Worm (Caenorhabditis elegans) whole organism, late embryonic: Measurements from ENCODE around the gene hap-1.

ENCODE experiments used
- C08G9.2 ChIP-seq: sonication (generic microtip); optimal IDR thresholded peaks from 2 replicates; lab custom pipeline; 2016; ENCODE audit warnings: mild to moderate bottlenecking, missing genetic modification characterization, moderate library complexity, missing compliant biosample characterization
- C38D4.7 ChIP-seq: fragments of 200-800 bp; sonication (Bioruptor generic); optimal IDR thresholded peaks from 2 replicates; lab custom pipeline; 2018; ENCODE audit warnings: mild to moderate bottlenecking, missing genetic modification characterization, moderate library complexity, missing compliant biosample characterization
- F13H6.1 ChIP-seq: sonication (generic microtip); optimal IDR thresholded peaks from 2 replicates; lab custom pipeline; 2016; ENCODE audit warnings: missing genetic modification characterization, missing compliant biosample characterization
- K02D7.2 ChIP-seq: sonication (generic microtip); optimal IDR thresholded peaks from 2 replicates; lab custom pipeline; 2017; ENCODE audit warnings: mild to moderate bottlenecking, missing genetic modification characterization, missing compliant biosample characterization
- K09A11.1 ChIP-seq: sonication (generic microtip); optimal IDR thresholded peaks from 2 replicates; lab custom pipeline; 2017; ENCODE audit warnings: antibody characterized with exemption, mild to moderate bottlenecking, missing genetic modification characterization, missing compliant biosample characterization; ENCODE audit not compliant: insufficient read depth
- ahr-1 ChIP-seq: sonication (generic microtip); optimal IDR thresholded peaks from 2 replicates; lab custom pipeline; 2016; ENCODE audit warnings: missing genetic modification characterization, missing compliant biosample characterization
- ceh-14 ChIP-seq: sonication (generic microtip); optimal IDR thresholded peaks from 2 replicates; lab custom pipeline; 2016; ENCODE audit warnings: missing genotype, missing genetic modification characterization, missing compliant biosample characterization
- ceh-18 ChIP-seq: sonication (generic microtip); optimal IDR thresholded peaks from 2 replicates; lab custom pipeline; 2016; ENCODE audit warnings: missing genetic modification characterization, missing compliant biosample characterization
- ceh-2 ChIP-seq: sonication (generic microtip); optimal IDR thresholded peaks from 2 replicates; lab custom pipeline; 2016; ENCODE audit warnings: missing genotype, missing genetic modification characterization, missing compliant biosample characterization
- ceh-22 ChIP-seq: sonication (generic microtip); optimal IDR thresholded peaks from 2 replicates; lab custom pipeline; 2017; ENCODE audit warnings: missing biosample characterization, missing genetic modification characterization
- ceh-30 ChIP-seq: fragments of 150-350 bp; optimal IDR thresholded peaks from 2 replicates; lab custom pipeline; 2014; ENCODE audit warnings: missing biosample characterization, missing genetic modification characterization
- ceh-31 ChIP-seq: sonication (generic microtip); optimal IDR thresholded peaks from 2 replicates; lab custom pipeline; 2016; ENCODE audit warnings: missing genetic modification characterization, missing compliant biosample characterization
- ceh-48 ChIP-seq: sonication (generic microtip); optimal IDR thresholded peaks from 2 replicates; lab custom pipeline; 2016; ENCODE audit warnings: missing genetic modification characterization, inconsistent platforms, missing compliant biosample characterization
- ceh-6 ChIP-seq: fragments of 200-800 bp; sonication (Bioruptor generic); optimal IDR thresholded peaks from 2 replicates; lab custom pipeline; 2018; ENCODE audit warnings: mild to moderate bottlenecking, missing genetic modification characterization, missing compliant biosample characterization
- ceh-9 ChIP-seq: sonication (generic microtip); optimal IDR thresholded peaks from 2 replicates; lab custom pipeline; 2016; ENCODE audit warnings: mild to moderate bottlenecking, missing genetic modification characterization, inconsistent platforms, missing compliant biosample characterization
- che-1 ChIP-seq: sonication (generic microtip); optimal IDR thresholded peaks from 2 replicates; lab custom pipeline; 2016; ENCODE audit warnings: mild to moderate bottlenecking, missing genetic modification characterization, missing compliant biosample characterization
- dve-1 ChIP-seq: sonication (generic microtip); optimal IDR thresholded peaks from 2 replicates; lab custom pipeline; 2017; ENCODE audit warnings: antibody characterized with exemption, mild to moderate bottlenecking, missing genetic modification characterization, missing compliant biosample characterization
- elt-4 ChIP-seq: sonication (generic microtip); optimal IDR thresholded peaks from 2 replicates; lab custom pipeline; 2016; ENCODE audit warnings: missing genetic modification characterization, missing compliant biosample characterization
- fkh-10 ChIP-seq: fragments of 150-350 bp; optimal IDR thresholded peaks from 2 replicates; lab custom pipeline; 2014; ENCODE audit warnings: missing biosample characterization, missing genetic modification reagents, missing genetic modification characterization
- hlh-13 ChIP-seq: fragments of 200-800 bp; sonication (Bioruptor generic); optimal IDR thresholded peaks from 2 replicates; lab custom pipeline; 2018; ENCODE audit warnings: mild to moderate bottlenecking, missing genetic modification characterization, missing compliant biosample characterization
- hlh-6 ChIP-seq: sonication (generic microtip); optimal IDR thresholded peaks from 2 replicates; lab custom pipeline; 2016; ENCODE audit warnings: missing genotype, missing genetic modification characterization, missing compliant biosample characterization
- lim-6 ChIP-seq: sonication (generic microtip); optimal IDR thresholded peaks from 2 replicates; lab custom pipeline; 2016; ENCODE audit warnings: missing genetic modification characterization, missing compliant biosample characterization
- mec-3 ChIP-seq: sonication (generic microtip); optimal IDR thresholded peaks from 2 replicates; lab custom pipeline; 2016; ENCODE audit warnings: borderline replicate concordance, missing genetic modification characterization, missing compliant biosample characterization
- nfya-1 ChIP-seq: sonication (generic microtip); optimal IDR thresholded peaks from 2 replicates; lab custom pipeline; 2017; ENCODE audit warnings: missing genetic modification characterization, mild to moderate bottlenecking, missing compliant biosample characterization, antibody characterized with exemption, moderate library complexity
- nhr-11 ChIP-seq: fragments of 150-350 bp; optimal IDR thresholded peaks from 2 replicates; lab custom pipeline; 2014; ENCODE audit warnings: missing biosample characterization, missing genetic modification characterization
- nhr-232 ChIP-seq: sonication (generic microtip); optimal IDR thresholded peaks from 2 replicates; lab custom pipeline; 2016; ENCODE audit warnings: missing genetic modification characterization, missing compliant biosample characterization
- odd-2 ChIP-seq: sonication (generic microtip); optimal IDR thresholded peaks from 2 replicates; lab custom pipeline; 2017; ENCODE audit warnings: antibody characterized with exemption, mild to moderate bottlenecking, missing genetic modification characterization, missing compliant biosample characterization
- pag-3 ChIP-seq: sonication (generic microtip); optimal IDR thresholded peaks from 2 replicates; lab custom pipeline; 2016; ENCODE audit warnings: missing compliant biosample characterization, missing genetic modification characterization, borderline replicate concordance
- pat-9 ChIP-seq: fragments of 200-800 bp; sonication (Bioruptor generic); optimal IDR thresholded peaks from 2 replicates; lab custom pipeline; 2018; ENCODE audit warnings: mild to moderate bottlenecking, missing genetic modification characterization, moderate library complexity, missing compliant biosample characterization
- pax-1 ChIP-seq: fragments of 150-350 bp; optimal IDR thresholded peaks from 2 replicates; lab custom pipeline; 2014; ENCODE audit warnings: missing biosample characterization, missing genetic modification characterization
- pha-2 ChIP-seq: sonication (generic microtip); optimal IDR thresholded peaks from 2 replicates; lab custom pipeline; 2017; ENCODE audit warnings: mild to moderate bottlenecking, missing genetic modification characterization, missing compliant biosample characterization
- pha-4 ChIP-seq: fragments of 150-350 bp; optimal IDR thresholded peaks from 2 replicates; lab custom pipeline; 2018; ENCODE audit warnings: missing biosample characterization, missing genetic modification reagents, missing genetic modification characterization
- pqm-1 ChIP-seq: sonication (generic microtip); optimal IDR thresholded peaks from 2 replicates; lab custom pipeline; 2016; ENCODE audit warnings: missing genetic modification characterization, missing compliant biosample characterization
- ref-2 ChIP-seq: sonication (generic microtip); optimal IDR thresholded peaks from 2 replicates; lab custom pipeline; 2016; ENCODE audit warnings: missing genetic modification characterization, missing compliant biosample characterization
- rnt-1 ChIP-seq: sonication (generic microtip); optimal IDR thresholded peaks from 2 replicates; lab custom pipeline; 2016; ENCODE audit warnings: missing genetic modification characterization, missing compliant biosample characterization
- syd-9 ChIP-seq: sonication (generic microtip); optimal IDR thresholded peaks from 2 replicates; lab custom pipeline; 2016; ENCODE audit warnings: mild to moderate bottlenecking, missing genetic modification characterization, moderate library complexity, missing compliant biosample characterization
- tbx-7 ChIP-seq: sonication (generic microtip); optimal IDR thresholded peaks from 2 replicates; lab custom pipeline; 2016; ENCODE audit warnings: missing genotype, missing genetic modification characterization, missing compliant biosample characterization
- unc-42 ChIP-seq: sonication (generic microtip); optimal IDR thresholded peaks from 2 replicates; lab custom pipeline; 2016; ENCODE audit warnings: missing genotype, missing genetic modification characterization, missing compliant biosample characterization
- unc-55 ChIP-seq: sonication (generic microtip); optimal IDR thresholded peaks from 2 replicates; lab custom pipeline; 2017; ENCODE audit warnings: missing biosample characterization, missing genetic modification reagents, missing genetic modification characterization
- unc-86 ChIP-seq: sonication (generic microtip); optimal IDR thresholded peaks from 2 replicates; lab custom pipeline; 2016; ENCODE audit warnings: missing genetic modification characterization, missing compliant biosample characterization

hap-1 gene

ce11 chrIII:5268486-5268885, 4.7 kb downstream of the hap-1 start:
- TF ChIP-seq ceh-30 (no peak), unc-42 (no peak), pax-1 (tag; lab: Kevin White, UChicago) (no peak), tbx-7 (tag; lab: Kevin White, UChicago) (no peak), lim-6 (tag; lab: Kevin White, UChicago) (no peak), pag-3 (tag; lab: Kevin White, UChicago) (no peak), mec-3 (tag; lab: Kevin White, UChicago) (no peak), pqm-1 (tag; lab: Kevin White, UChicago) (no peak), C38D4.7 (GFP tag; lab: Kevin White, UChicago) (no peak), nfya-1 (no peak), ceh-18 (tag; lab: Kevin White, UChicago) (no peak), F13H6.1 (tag; lab: Kevin White, UChicago) (no peak), unc-55 (GFP tag; lab: Kevin White, UChicago) (no peak), hlh-6 (tag; lab: Kevin White, UChicago) (no peak)

ce11 chrIII:5269814-5270213, 6.1 kb downstream of the hap-1 start, which contains the start of gene ZC395.4:
Gene ZC395.4, plus strand, starts transcription at chrIII:5270114.
- TF ChIP-seq ceh-48 (tag; lab: Kevin White, UChicago) = no peak
- no peak for TF ChIP-seq ceh-14 (tag; lab: Kevin White, UChicago)
- no peak for TF ChIP-seq pqm-1 (tag; lab: Kevin White, UChicago)
- no peak for TF ChIP-seq mec-3 (tag; lab: Kevin White, UChicago)
- TF ChIP-seq che-1 (tag; lab: Kevin White, UChicago) = no peak
- TF ChIP-seq ceh-22 (tag; lab: Kevin White, UChicago) = no peak
- TF ChIP-seq syd-9 (tag; lab: Kevin White, UChicago) = no peak
- TF ChIP-seq ahr-1 (tag; lab: Kevin White, UChicago) = no peak

- TF ChIP-seq dve-1 = no peak
- TF ChIP-seq fkh-10 (GFP tag; lab: Kevin White, UChicago) = no peak
- no peak for TF ChIP-seq unc-86 (tag; lab: Kevin White, UChicago)
- TF ChIP-seq pha-4 (tag; lab: Kevin White, UChicago) = no peak
- no peak for TF ChIP-seq ceh-9 (tag; lab: Kevin White, UChicago)
- no peak for TF ChIP-seq K09A11.1
- TF ChIP-seq pag-3 (tag; lab: Kevin White, UChicago) = no peak
- no peak for TF ChIP-seq ceh-30
- no peak for TF ChIP-seq hlh-6 (tag; lab: Kevin White, UChicago)
- TF ChIP-seq elt-4 = no peak
- TF ChIP-seq C08G9.2 (tag; lab: Kevin White, UChicago) = no peak
- TF ChIP-seq nhr-232 = no peak
- no peak for TF ChIP-seq odd-2 (tag; lab: Kevin White, UChicago)
- TF ChIP-seq C38D4.7 (GFP tag; lab: Kevin White, UChicago) = no peak
- TF ChIP-seq rnt-1 (tag; lab: Kevin White, UChicago) = no peak
- no peak for TF ChIP-seq ceh-22 (tag; lab: Kevin White, UChicago)
Measured at ce11 chrIII:5273396-5273857, 9.7 kb downstream of the hap-1 start, which contains the start of gene ztf-8. Gene ztf-8, minus strand, starts transcription at chrIII:5273471.

ce11 chrIII:5274250-5274649, 10.5 kb downstream of the hap-1 start:
- TF ChIP-seq ceh-6 (no peak), C08G9.2 (tag; lab: Kevin White, UChicago) (no peak), pax-1 (tag; lab: Kevin White, UChicago) (no peak), ceh-2 (tag; lab: Kevin White, UChicago) (no peak), ceh-31 (tag; lab: Kevin White, UChicago) (no peak), pha-2 (tag; lab: Kevin White, UChicago) (no peak), hlh-13 (no peak), K02D7.2 (no peak), nhr-11 (no peak), pat-9 (tag; lab: Kevin White, UChicago) (no peak), ref-2 (tag; lab: Kevin White, UChicago) (no peak), K09A11.1 (no peak)
